Worm (Caenorhabditis elegans) whole organism, young adult: Measurements from ENCODE around the gene toh-1.

Experiments used
- F10E7.11 ChIP-seq: sonication (generic microtip); optimal IDR thresholded peaks from 2 replicates; lab custom pipeline; 2017; ENCODE audit warnings: mild to moderate bottlenecking, missing genetic modification characterization, moderate library complexity, missing compliant biosample characterization
- F33H1.4 ChIP-seq: fragments of 200-800 bp; sonication (Bioruptor generic); IDR thresholded peaks from 2 replicates; pipeline ENCODE4 v1.3.6; 2022; ENCODE audit warnings: missing genetic modification reagents, missing genetic modification characterization, missing compliant biosample characterization
- F37B4.10 ChIP-seq: fragments of 200-800 bp; sonication (Bioruptor generic); IDR thresholded peaks from 2 replicates; pipeline ENCODE4 v1.3.6; 2022; ENCODE audit warnings: missing genetic modification characterization, missing compliant biosample characterization
- F49E8.2 ChIP-seq: sonication (generic microtip); optimal IDR thresholded peaks from 3 replicates; lab custom pipeline; 2017; ENCODE audit warnings: missing genetic modification characterization, mild to moderate bottlenecking, missing compliant biosample characterization, antibody characterized with exemption, moderate library complexity; ENCODE audit not compliant: insufficient read depth
- K12H6.12 ChIP-seq: fragments of 200-800 bp; sonication (Bioruptor generic); optimal IDR thresholded peaks from 2 replicates; lab custom pipeline; 2018; ENCODE audit warnings: mild to moderate bottlenecking, missing genetic modification characterization, missing compliant biosample characterization
- T07F8.4 ChIP-seq: sonication (generic microtip); optimal IDR thresholded peaks from 2 replicates; lab custom pipeline; 2016; ENCODE audit warnings: mild to moderate bottlenecking, missing genetic modification characterization, moderate library complexity, missing compliant biosample characterization
- Y53G8AR.9 ChIP-seq: fragments of 200-800 bp; sonication (Bioruptor generic); conservative IDR thresholded peaks from 2 replicates; pipeline ENCODE4 v1.3.6; 2022; ENCODE audit warnings: missing genetic modification reagents, missing genetic modification characterization, missing compliant biosample characterization
- Y56A3A.18 ChIP-seq: fragments of 200-800 bp; sonication (Bioruptor generic); IDR thresholded peaks from 2 replicates; pipeline ENCODE4 v1.3.6; 2022; ENCODE audit warnings: missing genetic modification reagents, missing genetic modification characterization, missing compliant biosample characterization
- Y95B8A.8 ChIP-seq: fragments of 200-800 bp; sonication (Bioruptor generic); IDR thresholded peaks from 2 replicates; pipeline ENCODE4 v1.3.6; 2022; ENCODE audit warnings: missing genetic modification reagents, missing genetic modification characterization, missing compliant biosample characterization
- ama-1 ChIP-seq, 3 experiments: fragments of 150-350 bp in 1 of 3; sonication (generic microtip) in 2 of 3; optimal IDR thresholded peaks; 2 replicates each; lab custom pipeline; 2014 to 2018; ENCODE audit warnings: missing biosample characterization in 2 of 3, missing genetic modification characterization in 2 of 3, missing genetic modification reagents in 2 of 3
- attf-5 ChIP-seq: fragments of 200-800 bp; sonication (Bioruptor generic); optimal IDR thresholded peaks from 2 replicates; lab custom pipeline; 2018; ENCODE audit warnings: mild to moderate bottlenecking, missing genetic modification characterization, missing compliant biosample characterization
- cebp-1 ChIP-seq, 2 experiments: fragments of 200-800 bp in 1 of 2; sonication (Bioruptor generic) in 1 of 2; sonication (generic microtip) in 1 of 2; IDR thresholded peaks in 1 of 2; optimal IDR thresholded peaks in 1 of 2; 2 replicates each; pipeline versions ENCODE4 v1.3.6 to Lab custom; 2017 to 2022; ENCODE audit warnings: missing compliant biosample characterization in 2 of 2, missing genetic modification characterization in 2 of 2, mild to moderate bottlenecking in 1 of 2, missing genetic modification reagents in 1 of 2, moderate library complexity in 1 of 2
- dox-1 ChIP-seq: fragments of 200-800 bp; sonication (Bioruptor generic); IDR thresholded peaks from 2 replicates; pipeline ENCODE4 v1.3.6; 2022; ENCODE audit warnings: missing genetic modification reagents, missing genetic modification characterization, missing compliant biosample characterization
- dpff-1 ChIP-seq: sonication (generic microtip); optimal IDR thresholded peaks from 2 replicates; lab custom pipeline; 2017; ENCODE audit warnings: mild to moderate bottlenecking, missing genetic modification characterization, missing compliant biosample characterization
- efl-1 ChIP-seq: fragments of 150-350 bp; optimal IDR thresholded peaks from 2 replicates; lab custom pipeline; 2014; ENCODE audit warnings: missing biosample characterization, missing genetic modification reagents, missing genetic modification characterization
- egrh-3 ChIP-seq: fragments of 200-800 bp; sonication (Bioruptor generic); IDR thresholded peaks from 2 replicates; pipeline ENCODE4 v1.3.6; 2022; ENCODE audit warnings: missing genetic modification reagents, missing genetic modification characterization, missing compliant biosample characterization
- ekl-4 ChIP-seq: fragments of 200-800 bp; sonication (Bioruptor generic); IDR thresholded peaks from 2 replicates; pipeline ENCODE4 v1.3.6; 2022; ENCODE audit warnings: missing genetic modification reagents, missing genetic modification characterization, missing compliant biosample characterization
- ets-4 ChIP-seq: fragments of 200-800 bp; sonication (Bioruptor generic); optimal IDR thresholded peaks from 2 replicates; lab custom pipeline; 2018; ENCODE audit warnings: mild to moderate bottlenecking, missing genetic modification characterization, missing compliant biosample characterization
- him-1 ChIP-seq: sonication (generic microtip); optimal IDR thresholded peaks from 2 replicates; lab custom pipeline; 2016; ENCODE audit warnings: missing genotype, missing genetic modification reagents, missing genetic modification characterization, missing compliant biosample characterization
- hmg-20 ChIP-seq: fragments of 200-800 bp; sonication (Bioruptor generic); IDR thresholded peaks from 2 replicates; pipeline ENCODE4 v1.3.6; 2022; ENCODE audit warnings: missing genetic modification reagents, missing genetic modification characterization, missing compliant biosample characterization
- hrde-1 ChIP-seq: sonication (generic microtip); optimal IDR thresholded peaks from 2 replicates; lab custom pipeline; 2016; ENCODE audit warnings: missing genetic modification characterization, mild to moderate bottlenecking, missing compliant biosample characterization, moderate library complexity, missing genotype, missing genetic modification reagents, borderline replicate concordance
- hsf-1 ChIP-seq: fragments of 200-800 bp; sonication (Bioruptor generic); IDR thresholded peaks from 2 replicates; pipeline ENCODE4 v1.3.6; 2022; ENCODE audit warnings: missing genetic modification reagents, missing genetic modification characterization, missing compliant biosample characterization
- lin-40 ChIP-seq: sonication (generic microtip); optimal IDR thresholded peaks from 2 replicates; lab custom pipeline; 2016; ENCODE audit warnings: missing genetic modification characterization, mild to moderate bottlenecking, missing compliant biosample characterization, missing genotype, missing genetic modification reagents
- lin-54 ChIP-seq: fragments of 200-800 bp; sonication (Bioruptor generic); optimal IDR thresholded peaks from 2 replicates; lab custom pipeline; 2018; ENCODE audit warnings: mild to moderate bottlenecking, missing genetic modification characterization, missing compliant biosample characterization
- lir-1 ChIP-seq: fragments of 200-800 bp; sonication (Bioruptor generic); conservative IDR thresholded peaks from 2 replicates; pipeline ENCODE4 v1.3.6; 2022; ENCODE audit warnings: missing genetic modification reagents, missing genetic modification characterization, missing compliant biosample characterization
- lsl-1 ChIP-seq: fragments of 200-800 bp; sonication (Bioruptor generic); optimal IDR thresholded peaks from 2 replicates; lab custom pipeline; 2018; ENCODE audit warnings: mild to moderate bottlenecking, missing genetic modification characterization, moderate library complexity, missing compliant biosample characterization
- madf-10 ChIP-seq: sonication (generic microtip); optimal IDR thresholded peaks from 2 replicates; lab custom pipeline; 2016; ENCODE audit warnings: mild to moderate bottlenecking, missing genetic modification characterization, missing compliant biosample characterization
- madf-6 ChIP-seq: fragments of 200-800 bp; sonication (Bioruptor generic); IDR thresholded peaks from 2 replicates; pipeline ENCODE4 v1.3.6; 2022; ENCODE audit warnings: missing genetic modification reagents, missing genetic modification characterization, missing compliant biosample characterization
- mcd-1 ChIP-seq: fragments of 200-800 bp; sonication (Bioruptor generic); IDR thresholded peaks from 2 replicates; pipeline ENCODE4 v1.3.6; 2022; ENCODE audit warnings: missing genetic modification reagents, missing genetic modification characterization, missing compliant biosample characterization
- mes-4 ChIP-seq: sonication (generic microtip); optimal IDR thresholded peaks from 2 replicates; lab custom pipeline; 2016; ENCODE audit warnings: missing genotype, missing genetic modification characterization, missing compliant biosample characterization
- nfyb-1 ChIP-seq: fragments of 200-800 bp; sonication (Bioruptor generic); IDR thresholded peaks from 2 replicates; pipeline ENCODE4 v1.3.6; 2022; ENCODE audit warnings: missing genetic modification reagents, missing genetic modification characterization, missing compliant biosample characterization
- nhr-120 ChIP-seq: fragments of 200-800 bp; sonication (Bioruptor generic); IDR thresholded peaks from 2 replicates; pipeline ENCODE4 v1.3.6; 2022; ENCODE audit warnings: missing genetic modification characterization, missing compliant biosample characterization
- nhr-27 ChIP-seq: fragments of 200-800 bp; sonication (Bioruptor generic); optimal IDR thresholded peaks from 2 replicates; lab custom pipeline; 2018; ENCODE audit warnings: mild to moderate bottlenecking, missing genetic modification characterization, moderate library complexity, missing compliant biosample characterization
- nhr-80 ChIP-seq: sonication (generic microtip); optimal IDR thresholded peaks from 2 replicates; lab custom pipeline; 2016; ENCODE audit warnings: missing genetic modification characterization, missing compliant biosample characterization
- rec-8 ChIP-seq, 2 experiments: sonication (generic microtip); optimal IDR thresholded peaks; 2 replicates each; lab custom pipeline; 2016; ENCODE audit warnings: mild to moderate bottlenecking in 2 of 2, missing genetic modification characterization in 2 of 2, missing genetic modification reagents in 2 of 2, missing genotype in 2 of 2, missing biosample characterization in 1 of 2, missing compliant biosample characterization in 1 of 2, moderate library complexity in 1 of 2
- repo-1 ChIP-seq: sonication (generic microtip); optimal IDR thresholded peaks from 2 replicates; lab custom pipeline; 2017; ENCODE audit warnings: mild to moderate bottlenecking, missing genetic modification characterization, missing compliant biosample characterization
- sea-2 ChIP-seq: fragments of 200-800 bp; sonication (Bioruptor generic); IDR thresholded peaks from 2 replicates; pipeline ENCODE4 v1.3.6; 2022; ENCODE audit warnings: missing genetic modification characterization, missing compliant biosample characterization
- snpc-3.4 ChIP-seq: sonication (generic microtip); optimal IDR thresholded peaks from 2 replicates; lab custom pipeline; 2017; ENCODE audit warnings: missing genetic modification characterization, mild to moderate bottlenecking, missing compliant biosample characterization, antibody characterized with exemption, moderate library complexity, missing genotype, missing genetic modification reagents
- somi-1 ChIP-seq: fragments of 200-800 bp; sonication (Bioruptor generic); optimal IDR thresholded peaks from 2 replicates; lab custom pipeline; 2018; ENCODE audit warnings: mild to moderate bottlenecking, missing genetic modification characterization, missing compliant biosample characterization
- xnd-1 ChIP-seq: sonication (generic microtip); optimal IDR thresholded peaks from 2 replicates; lab custom pipeline; 2016; ENCODE audit warnings: missing genotype, missing genetic modification reagents, missing genetic modification characterization, missing compliant biosample characterization
- ztf-28 ChIP-seq: fragments of 200-800 bp; sonication (Bioruptor generic); IDR thresholded peaks from 2 replicates; pipeline ENCODE4 v1.3.6; 2022; ENCODE audit warnings: missing genetic modification reagents, missing genetic modification characterization, missing compliant biosample characterization

Gene toh-1

DNA sequence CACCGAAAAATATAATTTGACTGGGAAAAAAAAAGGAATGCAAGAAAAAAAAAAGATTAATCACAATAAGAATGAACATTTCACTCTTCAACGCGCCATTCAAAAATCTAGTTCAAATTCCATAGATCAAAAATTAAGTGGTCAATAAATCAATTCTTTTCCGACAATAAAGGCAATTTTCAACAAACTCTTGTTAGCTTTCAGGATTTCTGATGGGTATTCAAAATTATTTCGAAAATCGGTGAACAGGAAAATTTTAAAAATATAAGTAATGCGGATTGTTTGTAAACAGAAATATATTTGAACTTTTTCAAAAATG lies 7.9 kb downstream of the toh-1 start:
- TF ChIP-seq him-1 (tag; lab: Kevin White, UChicago) (peak; percentile 30), lin-54 (no peak), nfyb-1 (GFP tag; lab: Robert Waterston, UW) (no peak), madf-6 (peak; percentile 58; the same call in 1 of the 2 replicates), efl-1 (peak; percentile 60)

DNA sequence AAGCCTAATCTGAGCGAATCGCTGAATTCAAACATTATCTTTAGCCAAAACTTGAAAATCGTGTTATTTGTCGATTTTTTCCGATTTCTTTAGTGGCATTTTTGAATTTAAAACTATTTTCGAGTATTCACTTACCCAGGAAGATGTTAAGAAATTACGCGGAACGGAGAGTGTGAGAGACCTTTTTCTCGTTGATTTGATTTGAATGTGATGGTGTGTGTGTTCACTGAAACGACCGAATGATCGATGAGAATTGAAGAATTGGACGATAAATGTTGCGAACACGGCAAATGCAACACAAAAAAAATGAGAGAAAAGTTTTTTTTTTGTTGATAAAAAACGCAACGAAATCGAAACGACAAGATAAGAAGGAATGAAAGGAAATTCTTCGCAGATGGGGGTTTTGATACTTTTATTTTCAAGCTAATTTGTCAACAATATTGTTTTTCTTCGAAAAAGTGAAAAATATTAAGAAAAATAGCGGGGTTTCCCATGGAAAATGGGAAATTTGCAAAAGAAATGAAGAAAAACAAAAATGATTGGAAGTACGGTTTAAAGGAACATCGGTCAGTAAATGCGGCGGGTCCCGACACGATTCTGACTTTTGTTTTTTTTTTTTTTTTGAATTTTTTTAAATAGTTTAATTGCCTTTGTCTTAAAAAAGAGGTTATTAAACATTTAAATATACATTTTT lies 8.4 kb downstream of the toh-1 start, which contains the start of gene mtm-3:
Gene mtm-3, minus strand, starts transcription at position 228 of the 694 bp plus-strand sequence.
- TF ChIP-seq snpc-3.4 (tag; lab: Kevin White, UChicago) (no peak), hrde-1 (tag; lab: Kevin White, UChicago) (no peak), dox-1 (GFP tag; lab: Robert Waterston, UW) (no peak), ets-4 (GFP tag; lab: Kevin White, UChicago) (no peak), repo-1 (tag; lab: Kevin White, UChicago) (no peak), somi-1 (no peak), mcd-1 (no peak), nhr-80 (tag; lab: Kevin White, UChicago) (peak; percentile 10), xnd-1 (tag; lab: Kevin White, UChicago) (peak; percentile 36), lsl-1 (peak; percentile 75), hmg-20 (GFP tag; lab: Robert Waterston, UW) (no peak), rec-8 (tag; optimal IDR thresholded peaks at IDR 0.05; lab: Kevin White, UChicago) (no peak), madf-10 (no peak), madf-6 (peak; percentile 64; the same call in 1 of the 2 replicates), ama-1 (optimal IDR thresholded peaks at IDR 0.05; lab: Kevin White, UChicago) (no peak), ama-1 (GFP tag; optimal IDR thresholded peaks at IDR 0.05; lab: Kevin White, UChicago) (no peak), T07F8.4 (tag; lab: Kevin White, UChicago) (no peak), efl-1 (no peak), dpff-1 (tag; lab: Kevin White, UChicago) (no peak), K12H6.12 (tag; lab: Kevin White, UChicago) (no peak), attf-5 (GFP tag; lab: Kevin White, UChicago) (no peak), ztf-28 (GFP tag; lab: Robert Waterston, UW) (no peak), hsf-1 (GFP tag; lab: Robert Waterston, UW) (no peak), Y53G8AR.9 (GFP tag; lab: Robert Waterston, UW) (no peak), lir-1 (GFP tag; lab: Robert Waterston, UW) (no peak), mes-4 (tag; lab: Kevin White, UChicago) (no peak), sea-2 (no peak), cebp-1 (GFP tag; IDR thresholded peaks at IDR 0.05; lab: Robert Waterston, UW) (no peak), cebp-1 (tag; optimal IDR thresholded peaks at IDR 0.05; lab: Kevin White, UChicago) (no peak), egrh-3 (GFP tag; lab: Robert Waterston, UW) (no peak), ekl-4 (GFP tag; lab: Robert Waterston, UW) (no peak), nhr-120 (GFP tag; lab: Robert Waterston, UW) (no peak), nhr-27 (tag; lab: Kevin White, UChicago) (no peak), Y56A3A.18 (GFP tag; lab: Robert Waterston, UW) (no peak), F33H1.4 (GFP tag; lab: Robert Waterston, UW) (peak; percentile 80), F49E8.2 (tag; lab: Kevin White, UChicago) (peak; percentile 7), Y95B8A.8 (GFP tag; lab: Robert Waterston, UW) (no peak), F37B4.10 (GFP tag; lab: Robert Waterston, UW) (no peak), lin-40 (tag; lab: Kevin White, UChicago) (no peak), F10E7.11 (tag; lab: Kevin White, UChicago) (no peak)
- TF ChIP-seq, all 124 proteins: peak for 6
